Worm (Caenorhabditis elegans): ENCODE measurements around the gene lido-13.

ce11 chrII:3102018-3102417, 47.9 kb upstream of the lido-13 start, which contains the start of gene clec-121:
- TF ChIP-seq Y79H2A.3 (GFP tag; conservative IDR thresholded peaks at IDR 0.05) (no peak), madf-3 (GFP tag; IDR thresholded peaks at IDR 0.05) (no peak), tbx-9 (tag; optimal IDR thresholded peaks at IDR 0.05; ENCODE audit: borderline replicate concordance) (no peak), snpc-1.1 (tag; optimal IDR thresholded peaks at IDR 0.05; ENCODE audit: insufficient read depth) (no peak), pbrm-1 (GFP tag; IDR thresholded peaks at IDR 0.05) (no peak), fkh-3 (tag; optimal IDR thresholded peaks at IDR 0.05) (no peak), nfya-1 (tag; optimal IDR thresholded peaks at IDR 0.05; ENCODE audit: borderline replicate concordance, insufficient read depth) (no peak), ceh-58 (GFP tag; IDR thresholded peaks at IDR 0.05) (no peak), F49E8.2 (tag; optimal IDR thresholded peaks at IDR 0.05; ENCODE audit: insufficient read depth) (no peak), nhr-90 (tag; optimal IDR thresholded peaks at IDR 0.05) (no peak), ets-4 (GFP tag; optimal IDR thresholded peaks at IDR 0.05) (no peak), madf-10 (tag; optimal IDR thresholded peaks at IDR 0.05) (no peak), nfyb-1 (GFP tag; IDR thresholded peaks at IDR 0.05) (no peak)
